Fruit fly (Drosophila melanogaster): ENCODE results near the gene CG31248.

DNA sequence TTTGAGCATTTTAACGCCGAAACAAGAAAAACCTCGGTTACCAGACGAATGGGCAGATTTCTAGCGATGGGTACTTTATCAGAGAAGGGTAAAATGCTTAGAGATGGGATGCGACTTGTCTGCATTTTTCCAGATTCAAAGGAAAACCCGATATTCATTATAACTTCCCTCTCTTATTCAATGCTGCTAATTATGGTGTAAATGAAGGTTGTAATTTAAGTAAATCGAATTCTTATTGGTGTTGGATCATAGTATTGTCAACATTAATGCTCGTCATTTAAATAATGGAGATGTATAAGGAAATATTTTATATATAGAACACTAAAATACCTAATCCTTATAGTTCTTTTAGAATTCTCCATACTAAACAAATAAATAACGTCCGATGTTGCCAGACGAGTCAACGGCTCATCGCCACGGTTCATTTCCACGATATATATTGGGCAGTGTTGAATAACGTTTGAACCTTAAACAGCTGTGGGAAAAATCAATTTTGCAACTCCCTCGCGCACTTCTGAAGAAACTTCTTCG is 4.9 kb upstream of the CG31248 start, which contains the start of the genes Alh and CG10098:
- peak in 1 of 2 experiments; percentile 92 for TF ChIP-seq foxo (GFP tag; optimal IDR thresholded peaks at IDR 0.05)
- TF ChIP-seq OdsH (GFP tag; optimal IDR thresholded peaks at IDR 0.05) = peak; percentile 76
- peak; percentile 1 for TF ChIP-seq Myc (optimal IDR thresholded peaks at IDR 0.05)
- TF ChIP-seq pan (optimal IDR thresholded peaks at IDR 0.05) = no peak
- TF ChIP-seq h (GFP tag; optimal IDR thresholded peaks at IDR 0.05) = peak; percentile 86
- peak; percentile 77 for TF ChIP-seq psq (GFP tag; optimal IDR thresholded peaks at IDR 0.05)
- peak; percentile 81 for TF ChIP-seq GATAd (GFP tag; optimal IDR thresholded peaks at IDR 0.05)
- TF ChIP-seq tai (GFP tag; optimal IDR thresholded peaks at IDR 0.05) = peak; percentile 94
- TF ChIP-seq Vsx2 (GFP tag; optimal IDR thresholded peaks at IDR 0.05; ENCODE audit: partially characterized antibody) = no peak
- peak; percentile 91 for TF ChIP-seq jim (GFP tag; optimal IDR thresholded peaks at IDR 0.05)
- TF ChIP-seq fru (GFP tag; optimal IDR thresholded peaks at IDR 0.05) = peak; percentile 84
- TF ChIP-seq Abd-B (GFP tag; optimal IDR thresholded peaks at IDR 0.05) = no peak
- TF ChIP-seq CG32264 (GFP tag; optimal IDR thresholded peaks at IDR 0.05) = no peak

Data from whole organism, wandering third instar larva.